Worm (Caenorhabditis elegans) whole organism, L4/young adult: ENCODE measurements around the gene spat-2.

Source experiments
- dao-5 ChIP-seq: sonication (generic microtip); optimal IDR thresholded peaks from 2 replicates; lab custom pipeline; 2016; ENCODE audit warnings: missing genotype, missing genetic modification characterization, moderate library complexity, missing compliant biosample characterization
- him-1 ChIP-seq: sonication (generic microtip); optimal IDR thresholded peaks from 2 replicates; lab custom pipeline; 2016; ENCODE audit warnings: missing genotype, missing genetic modification reagents, missing genetic modification characterization, missing compliant biosample characterization

ce11 chrIII:11074214-11074613, 37.5 kb downstream of the spat-2 start, which contains the start of gene str-261:
- TF ChIP-seq dao-5 (no peak), him-1 (tag; lab: Kevin White, UChicago) (no peak)
